Worm (Caenorhabditis elegans): ENCODE measurements around the gene znf-706.

DNA sequence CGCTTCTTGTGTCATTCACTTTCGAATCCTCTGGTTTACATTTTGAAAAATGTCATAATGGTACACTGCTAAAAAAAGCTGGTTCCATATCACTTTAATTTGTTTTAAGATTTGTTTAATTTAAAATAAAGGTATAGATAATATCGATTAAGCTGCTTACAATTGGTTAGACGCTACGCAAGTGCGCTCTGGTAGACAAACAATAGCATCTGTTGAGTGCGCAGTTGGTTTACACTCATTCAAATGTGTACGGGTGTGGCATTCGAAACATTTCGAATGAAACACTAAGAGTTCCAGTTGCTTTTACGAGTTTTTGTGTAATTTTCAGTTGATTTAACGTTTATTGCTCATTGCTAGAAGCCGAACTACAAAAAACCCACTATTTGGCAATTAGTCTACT, 11.4 kb upstream of the znf-706 start:
- no peak for TF ChIP-seq hsf-1 (GFP tag; IDR thresholded peaks at IDR 0.05)
- no peak for TF ChIP-seq C06A6.2 (GFP tag; conservative IDR thresholded peaks at IDR 0.05)
- no peak for TF ChIP-seq F39B2.1 (GFP tag; IDR thresholded peaks at IDR 0.05)
- TF ChIP-seq unc-62 (GFP tag; optimal IDR thresholded peaks at IDR 0.05): no peak
- TF ChIP-seq pha-4 (tag; optimal IDR thresholded peaks at IDR 0.05): no peak
- no peak for TF ChIP-seq nhr-120 (GFP tag; IDR thresholded peaks at IDR 0.05)
- TF ChIP-seq hmg-20 (GFP tag; IDR thresholded peaks at IDR 0.05): no peak
- no peak for TF ChIP-seq unc-130 (GFP tag; optimal IDR thresholded peaks at IDR 0.05)

Measured in whole organism, young adult.